Fruit fly (Drosophila melanogaster): ENCODE data around the gene CG31088.

The CG31088 gene

DNA sequence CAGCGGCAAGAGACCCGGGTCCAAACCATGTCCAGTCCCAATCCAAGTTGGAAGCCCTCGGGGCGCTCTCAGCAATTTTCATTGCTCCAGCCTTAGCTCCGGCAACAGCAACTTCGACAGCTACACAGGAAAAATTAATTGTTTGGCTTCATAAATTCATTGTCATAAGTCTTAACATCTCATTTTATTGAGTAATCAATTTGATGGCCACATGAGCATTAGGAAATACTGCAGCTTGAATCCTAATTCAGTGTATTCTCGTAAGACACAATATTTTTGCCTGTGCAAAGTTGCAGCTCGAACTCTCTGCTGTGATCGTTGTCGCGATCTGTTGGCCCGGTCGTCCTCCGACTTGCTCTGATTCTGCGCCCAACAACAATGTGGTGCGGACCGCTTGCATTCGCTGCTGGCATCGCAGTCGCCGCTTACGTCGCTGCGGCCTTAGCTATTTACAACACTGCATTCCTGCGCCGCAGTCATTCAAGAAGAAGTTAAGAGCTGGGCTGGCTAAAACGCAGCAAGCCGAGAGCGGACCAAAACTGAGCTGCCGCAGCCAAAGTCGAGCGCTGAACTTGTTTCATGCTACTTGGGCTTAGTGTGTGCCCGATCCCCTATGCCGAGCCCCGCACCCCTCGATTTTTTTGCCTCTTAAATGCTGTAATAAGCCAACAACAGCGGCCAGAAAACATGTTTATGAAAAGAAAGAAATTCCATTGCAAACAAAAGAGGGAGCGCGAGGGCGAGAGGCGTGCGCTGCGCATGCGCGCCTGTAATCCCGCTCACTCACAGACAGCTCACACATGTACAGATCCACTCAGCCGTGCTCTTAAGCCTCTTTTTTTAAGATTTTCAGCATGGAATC lies 31.1 kb downstream of the CG31088 start (continued):
- no peak for TF ChIP-seq unc-4 (GFP tag; IDR thresholded peaks at IDR 0.05; ENCODE audit: partially characterized antibody)
- peak; percentile 66 to 72 for TF ChIP-seq Trl (optimal IDR thresholded peaks at IDR 0.05)
- no peak for TF ChIP-seq Trl (GFP tag; optimal IDR thresholded peaks at IDR 0.05)
- TF ChIP-seq otp (GFP tag; IDR thresholded peaks at IDR 0.05), result 0 out of 3 replicates have a peak, but pooled peaks have one; percentile 33
- TF ChIP-seq nom (GFP tag; optimal IDR thresholded peaks at IDR 0.05), result peak; percentile 55
- 0 out of 3 replicates have a peak, but pooled peaks have one; percentile 15 for TF ChIP-seq CG34224 (GFP tag; IDR thresholded peaks at IDR 0.05; ENCODE audit: partially characterized antibody)
- no peak for TF ChIP-seq disco-r (GFP tag; optimal IDR thresholded peaks at IDR 0.05)
- no peak for TF ChIP-seq Mes4 (GFP tag; optimal IDR thresholded peaks at IDR 0.05)
- no peak for TF ChIP-seq bcd (GFP tag; optimal IDR thresholded peaks at IDR 0.05)
- TF ChIP-seq hb (GFP tag; IDR thresholded peaks at IDR 0.05; ENCODE audit: partially characterized antibody), result no peak
- TF ChIP-seq CG11093 (GFP tag; IDR thresholded peaks at IDR 0.05), result 0 out of 3 replicates have a peak, but pooled peaks have one; percentile 40
- TF ChIP-seq CG2129 (GFP tag; IDR thresholded peaks at IDR 0.05; ENCODE audit: partially characterized antibody), result no peak
- TF ChIP-seq Hr51 (GFP tag; optimal IDR thresholded peaks at IDR 0.05), result no peak
- no peak for TF ChIP-seq aop (GFP tag; IDR thresholded peaks at IDR 0.05)
- TF ChIP-seq pan (optimal IDR thresholded peaks at IDR 0.05), result no peak
- peak in 1 of 2 experiments; percentile 23 for TF ChIP-seq pan (GFP tag; optimal IDR thresholded peaks at IDR 0.05 in 1 of 2, IDR thresholded peaks at IDR 0.05 in 1 of 2)
- TF ChIP-seq Doc3 (GFP tag; IDR thresholded peaks at IDR 0.05; ENCODE audit: partially characterized antibody), result no peak
- no peak for TF ChIP-seq ind (GFP tag; optimal IDR thresholded peaks at IDR 0.05)
- TF ChIP-seq Nf-YB (GFP tag; optimal IDR thresholded peaks at IDR 0.05), result no peak
- TF ChIP-seq p53 (GFP tag; optimal IDR thresholded peaks at IDR 0.05), result no peak
- TF ChIP-seq CG2116 (GFP tag; optimal IDR thresholded peaks at IDR 0.05), result no peak
- TF ChIP-seq CG8924 (tag; optimal IDR thresholded peaks at IDR 0.05), result no peak
- no peak for TF ChIP-seq CG15601 (tag; optimal IDR thresholded peaks at IDR 0.05)
- 0 out of 3 replicates have a peak, but pooled peaks have one; percentile 30 for TF ChIP-seq ken (GFP tag; IDR thresholded peaks at IDR 0.05)
- TF ChIP-seq Hmx (GFP tag; optimal IDR thresholded peaks at IDR 0.05), result no peak
- peak; percentile 15 for TF ChIP-seq NC2β (GFP tag; optimal IDR thresholded peaks at IDR 0.05)
- TF ChIP-seq oc (tag; optimal IDR thresholded peaks at IDR 0.05), result peak; percentile 96
- TF ChIP-seq CG18011 (GFP tag; optimal IDR thresholded peaks at IDR 0.05), result no peak
- TF ChIP-seq CG8478 (optimal IDR thresholded peaks at IDR 0.05), result no peak
- no peak for TF ChIP-seq CG10274 (GFP tag; optimal IDR thresholded peaks at IDR 0.05)
- TF ChIP-seq dysf (GFP tag; IDR thresholded peaks at IDR 0.05), result no peak
- TF ChIP-seq CG3163 (GFP tag; optimal IDR thresholded peaks at IDR 0.05), result peak; percentile 93
- no peak for TF ChIP-seq CG8765 (GFP tag; IDR thresholded peaks at IDR 0.05)
- no peak for TF ChIP-seq tio (GFP tag; optimal IDR thresholded peaks at IDR 0.05)
- TF ChIP-seq z (GFP tag; IDR thresholded peaks at IDR 0.05), result peak; percentile 94
- TF ChIP-seq lab (GFP tag; optimal IDR thresholded peaks at IDR 0.05), result no peak
- peak; percentile 28; the same call in 1 of the 3 replicates for TF ChIP-seq row (GFP tag; IDR thresholded peaks at IDR 0.05)
- no peak for TF ChIP-seq Neu2 (GFP tag; optimal IDR thresholded peaks at IDR 0.05; ENCODE audit: borderline replicate concordance)
- TF ChIP-seq H2.0 (GFP tag; IDR thresholded peaks at IDR 0.05), result no peak
- TF ChIP-seq zfh1 (GFP tag; IDR thresholded peaks at IDR 0.05), result peak; percentile 69
- TF ChIP-seq vvl (GFP tag; IDR thresholded peaks at IDR 0.05), result peak; percentile 8; the same call in 1 of the 2 replicates
- TF ChIP-seq D (optimal IDR thresholded peaks at IDR 0.05), result peak; percentile 23
- no peak for TF ChIP-seq D (GFP tag; optimal IDR thresholded peaks at IDR 0.05)
- no peak for TF ChIP-seq Sox100B (GFP tag; optimal IDR thresholded peaks at IDR 0.05)
- no peak for TF ChIP-seq Side (GFP tag; optimal IDR thresholded peaks at IDR 0.05)
- TF ChIP-seq dmrt99B (tag; optimal IDR thresholded peaks at IDR 0.05), result no peak
- no peak for TF ChIP-seq cwo (GFP tag; optimal IDR thresholded peaks at IDR 0.05)
- TF ChIP-seq org-1 (GFP tag; optimal IDR thresholded peaks at IDR 0.05), result no peak
- no peak for TF ChIP-seq CG11696 (GFP tag; IDR thresholded peaks at IDR 0.05)
